Fruit fly (Drosophila melanogaster) Kc167 (cell line): ENCODE data around the gene Hexo2.

Experiments
- Myc ChIP-seq: fragments of >200 bp; optimal IDR thresholded peaks from 2 replicates; lab custom pipeline; 2017; ENCODE audit warnings: missing external identifiers
- Sin3A ChIP-seq: fragments of >200 bp; optimal IDR thresholded peaks from 2 replicates; lab custom pipeline; 2018; ENCODE audit warnings: missing external identifiers
- h ChIP-seq: fragments of >200 bp; optimal IDR thresholded peaks from 3 replicates; lab custom pipeline; 2018; ENCODE audit warnings: missing external identifiers
- insv ChIP-seq: fragments of >200 bp; optimal IDR thresholded peaks from 3 replicates; lab custom pipeline; 2018; ENCODE audit warnings: missing external identifiers
- psq ChIP-seq: fragments of >200 bp; optimal IDR thresholded peaks from 2 replicates; lab custom pipeline; 2017; ENCODE audit warnings: missing external identifiers
- ttk ChIP-seq: sonication (Bioruptor generic); optimal IDR thresholded peaks from 2 replicates; lab custom pipeline; 2017; ENCODE audit warnings: missing external identifiers

The Hexo2 gene

DNA sequence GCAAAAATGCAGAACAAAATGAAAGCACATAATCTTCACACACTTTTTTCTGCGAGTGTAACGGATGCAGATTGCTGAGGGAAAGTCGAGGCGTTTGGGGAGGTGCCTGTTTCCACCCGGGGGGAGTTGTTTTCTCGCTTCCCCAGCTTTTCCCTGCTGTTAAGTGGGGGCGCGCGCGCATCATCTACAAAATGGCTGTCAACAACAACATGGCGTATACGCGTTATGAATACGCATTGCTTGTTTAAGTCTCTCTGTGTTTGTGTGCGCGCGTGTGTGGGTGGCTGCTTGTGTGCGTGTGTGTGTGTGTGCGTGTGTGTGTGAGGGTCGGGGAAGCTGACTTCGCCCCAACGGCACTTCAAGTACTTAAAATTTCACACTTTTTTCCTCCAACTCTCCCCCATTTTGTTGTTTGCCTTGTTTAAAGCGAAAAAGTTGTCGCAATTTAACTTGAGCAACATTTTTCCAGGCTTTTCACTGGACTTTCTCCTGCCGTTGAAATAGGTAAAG is 34.1 kb downstream of the Hexo2 start:
- TF ChIP-seq Sin3A (lab: Kevin White, UChicago): no peak
- TF ChIP-seq h: no peak

- TF ChIP-seq Sin3A (lab: Kevin White, UChicago) (no peak), insv (lab: Kevin White, UChicago) (no peak), ttk (lab: Kevin White, UChicago) (no peak), psq (no peak), Myc (no peak), h (no peak)
Measured at dm6 chrX:8746933-8747332, 37.5 kb downstream of the Hexo2 start.

- TF ChIP-seq insv (lab: Kevin White, UChicago) (no peak), Sin3A (lab: Kevin White, UChicago) (no peak), psq (no peak), ttk (lab: Kevin White, UChicago) (no peak), Myc (no peak)
Measured at dm6 chrX:8747627-8748026, 38.2 kb downstream of the Hexo2 start.

dm6 chrX:8753703-8754102 is 44.3 kb downstream of the Hexo2 start:
- TF ChIP-seq h (no peak), psq (no peak), Sin3A (lab: Kevin White, UChicago) (no peak), ttk (lab: Kevin White, UChicago) (no peak), Myc (no peak), insv (lab: Kevin White, UChicago) (no peak)

DNA sequence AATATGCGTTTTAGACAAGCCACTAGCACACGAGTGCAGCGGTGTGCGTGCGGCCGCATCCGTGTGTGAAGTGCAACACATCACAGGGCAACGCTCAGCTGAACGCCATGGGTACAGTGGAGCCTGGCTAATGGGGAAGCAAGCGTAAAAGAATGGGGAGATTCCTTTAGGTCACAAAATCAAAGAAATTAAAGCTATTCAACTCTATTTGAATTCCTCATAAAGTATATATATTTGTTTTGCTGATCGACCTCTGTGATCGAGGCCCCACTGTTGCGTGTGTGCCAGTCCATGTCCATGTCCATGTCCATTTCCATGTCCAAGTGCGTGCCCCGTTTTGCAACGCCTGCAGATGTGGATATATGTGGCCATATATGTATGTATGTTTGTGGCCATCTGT is 45.9 kb downstream of the Hexo2 start:
- TF ChIP-seq Sin3A (lab: Kevin White, UChicago) (no peak), insv (lab: Kevin White, UChicago) (no peak), psq (no peak), h (no peak), Myc (no peak), ttk (lab: Kevin White, UChicago) (no peak)

DNA sequence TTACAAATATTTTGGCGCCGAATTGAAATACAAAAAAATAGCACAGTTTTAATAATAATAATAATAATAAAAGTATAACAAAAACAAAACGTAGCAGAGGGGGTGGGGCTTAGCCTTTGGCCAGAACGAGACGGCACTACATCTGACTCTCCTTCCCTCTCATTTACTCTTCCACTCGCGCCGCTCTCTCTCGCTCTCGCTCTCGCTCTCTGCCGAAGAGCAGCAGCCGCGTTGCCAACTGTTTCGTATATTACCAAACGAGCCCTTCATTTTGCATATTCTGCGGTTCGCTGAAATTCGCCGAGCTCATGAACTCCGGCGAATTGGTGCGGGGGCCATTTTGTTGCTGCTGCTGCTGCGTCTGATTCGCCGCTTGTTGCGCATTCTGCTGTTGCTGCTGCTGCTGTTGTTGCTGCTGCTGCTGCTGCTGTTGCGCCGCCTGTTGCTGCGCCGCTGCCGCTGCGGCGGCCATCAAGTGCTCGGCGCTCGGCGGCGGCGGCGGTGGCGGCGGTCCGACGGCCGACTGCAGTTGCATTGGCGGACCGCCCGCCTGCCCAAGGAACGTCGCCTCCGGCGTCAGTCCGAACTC is 48.4 kb downstream of the Hexo2 start:
- TF ChIP-seq psq: no peak
- no peak for TF ChIP-seq Myc
- TF ChIP-seq insv (lab: Kevin White, UChicago): no peak
- no peak for TF ChIP-seq h
- TF ChIP-seq Sin3A (lab: Kevin White, UChicago): no peak
- no peak for TF ChIP-seq ttk (lab: Kevin White, UChicago)
